Worm (Caenorhabditis elegans) whole organism, L1 larva: ENCODE results near the gene sex-1.

Experiments used
- dpl-1 ChIP-seq, 3 experiments: fragments of 150-350 bp in 2 of 3; sonication (generic microtip) in 1 of 3; optimal IDR thresholded peaks; 2 replicates each; lab custom pipeline; 2014 to 2017; ENCODE audit warnings: missing biosample characterization in 3 of 3, missing genetic modification characterization in 3 of 3, missing genetic modification reagents in 3 of 3
- fos-1 ChIP-seq: fragments of 150-350 bp; optimal IDR thresholded peaks from 2 replicates; lab custom pipeline; 2014; ENCODE audit warnings: missing biosample characterization, missing genetic modification characterization
- jun-1 ChIP-seq: fragments of 150-350 bp; optimal IDR thresholded peaks from 2 replicates; lab custom pipeline; 2014; ENCODE audit warnings: missing biosample characterization, missing genetic modification reagents, missing genetic modification characterization
- lin-39 ChIP-seq: fragments of 150-350 bp; optimal IDR thresholded peaks from 2 replicates; lab custom pipeline; 2014; ENCODE audit warnings: missing biosample characterization, missing genetic modification reagents, missing genetic modification characterization
- nhr-84 ChIP-seq: sonication (generic microtip); optimal IDR thresholded peaks from 2 replicates; lab custom pipeline; 2017; ENCODE audit warnings: missing biosample characterization, missing genetic modification characterization
- pag-3 ChIP-seq: sonication (generic microtip); optimal IDR thresholded peaks from 2 replicates; lab custom pipeline; 2017; ENCODE audit warnings: missing genetic modification characterization, mild to moderate bottlenecking, missing compliant biosample characterization, antibody characterized with exemption, borderline replicate concordance; ENCODE audit not compliant: insufficient read depth
- snpc-4 ChIP-seq: fragments of 150-350 bp; optimal IDR thresholded peaks from 2 replicates; lab custom pipeline; 2014; ENCODE audit warnings: missing biosample characterization, missing genetic modification characterization
- unc-62 ChIP-seq: fragments of 150-350 bp; optimal IDR thresholded peaks from 2 replicates; lab custom pipeline; 2014; ENCODE audit warnings: missing biosample characterization, missing genetic modification reagents, missing genetic modification characterization
- zip-4 ChIP-seq: fragments of 200-800 bp; sonication (Bioruptor generic); optimal IDR thresholded peaks from 2 replicates; lab custom pipeline; 2018; ENCODE audit warnings: mild to moderate bottlenecking, missing genetic modification characterization, moderate library complexity, missing compliant biosample characterization

DNA sequence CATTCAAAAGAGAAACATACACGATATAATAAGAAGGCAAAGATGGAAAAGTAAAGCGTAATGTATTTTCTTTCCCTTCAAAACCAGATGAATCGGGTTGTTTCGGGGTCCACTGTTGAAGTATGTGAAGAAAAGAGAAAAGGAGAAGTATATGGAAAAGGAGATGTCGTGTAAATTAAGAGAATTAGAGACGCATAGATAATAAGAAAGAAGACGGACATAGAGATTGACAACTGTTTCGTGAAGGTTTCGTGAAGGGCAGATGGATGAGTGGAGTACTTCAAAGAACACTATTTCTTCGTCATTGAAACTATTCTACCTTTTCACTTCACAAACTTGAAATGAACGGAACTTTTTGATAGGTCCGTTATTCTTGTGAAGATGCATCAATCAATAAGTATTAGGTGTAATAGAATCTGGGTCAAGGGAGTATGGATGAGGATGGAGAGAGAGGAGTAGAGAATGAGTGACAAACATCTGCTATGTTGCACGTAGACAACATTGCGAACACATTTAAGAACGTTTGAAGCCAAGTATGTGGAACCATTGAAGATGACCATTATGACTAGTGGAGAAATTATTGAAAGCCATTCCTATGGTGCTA lies 33.0 kb upstream of the sex-1 start:
- no peak for TF ChIP-seq lin-39 (tag; lab: Kevin White, UChicago)
- TF ChIP-seq snpc-4 (tag; lab: Kevin White, UChicago), result no peak
- TF ChIP-seq fos-1 (tag; lab: Kevin White, UChicago), result no peak
- no peak for TF ChIP-seq jun-1 (tag; lab: Kevin White, UChicago)
- no peak for TF ChIP-seq pag-3 (tag; lab: Kevin White, UChicago)
- no peak for TF ChIP-seq nhr-84
- no peak for TF ChIP-seq unc-62 (GFP tag; lab: Kevin White, UChicago)
- no peak for TF ChIP-seq zip-4 (GFP tag; lab: Kevin White, UChicago)
- no peak for TF ChIP-seq dpl-1 (GFP tag; optimal IDR thresholded peaks at IDR 0.05; lab: Kevin White, UChicago)
